Fruit fly (Drosophila melanogaster): ENCODE measurements around the gene CG6813.

CG6813 gene

DNA sequence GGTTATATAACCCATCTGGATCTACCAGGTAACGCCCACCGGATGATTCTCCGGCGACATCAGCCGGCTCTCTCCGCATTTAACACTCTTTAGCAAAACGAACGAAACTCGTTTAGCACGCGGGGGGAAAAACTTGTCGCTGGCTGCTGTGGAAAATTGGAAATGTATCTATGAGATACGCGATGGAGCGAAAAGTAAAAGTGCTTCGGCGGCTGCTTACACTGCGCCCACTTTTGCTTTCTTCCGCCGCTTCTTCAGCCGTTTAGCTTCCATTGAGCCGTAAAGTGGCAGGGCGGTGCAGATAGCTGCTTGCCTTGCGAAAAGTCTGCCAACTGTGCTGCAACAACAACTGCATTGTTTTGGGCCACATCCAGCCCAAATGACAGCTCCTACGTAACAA, 34.7 kb upstream of the CG6813 start:
- TF ChIP-seq h (optimal IDR thresholded peaks at IDR 0.05) (no peak), psq (optimal IDR thresholded peaks at IDR 0.05) (no peak), Myc (optimal IDR thresholded peaks at IDR 0.05) (no peak), ttk (optimal IDR thresholded peaks at IDR 0.05) (no peak), insv (optimal IDR thresholded peaks at IDR 0.05) (no peak), Sin3A (optimal IDR thresholded peaks at IDR 0.05) (no peak)

DNA sequence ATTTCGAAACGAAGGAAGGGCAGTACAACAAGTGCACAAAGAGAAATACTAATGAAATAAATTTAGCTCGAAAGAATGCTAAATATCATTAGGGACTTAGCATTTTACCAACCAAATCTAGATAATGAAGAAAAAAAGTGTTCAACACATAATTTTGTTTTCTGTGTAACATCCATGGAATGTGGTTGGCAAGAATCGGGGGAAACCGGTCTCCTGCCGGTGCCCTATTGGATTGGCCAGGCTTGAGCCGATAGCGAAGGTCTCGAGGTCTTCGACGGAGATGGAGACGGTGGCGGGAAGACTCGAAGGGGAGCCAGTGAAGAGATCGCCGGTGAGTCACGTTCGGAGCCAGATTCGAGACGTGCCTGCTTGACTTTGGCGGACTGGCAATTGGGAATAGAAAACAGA, 31.4 kb upstream of the CG6813 start:
- TF ChIP-seq Myc (optimal IDR thresholded peaks at IDR 0.05) (no peak), Sin3A (optimal IDR thresholded peaks at IDR 0.05) (no peak), insv (optimal IDR thresholded peaks at IDR 0.05) (no peak), psq (optimal IDR thresholded peaks at IDR 0.05) (no peak), ttk (optimal IDR thresholded peaks at IDR 0.05) (no peak), h (optimal IDR thresholded peaks at IDR 0.05) (no peak)

DNA sequence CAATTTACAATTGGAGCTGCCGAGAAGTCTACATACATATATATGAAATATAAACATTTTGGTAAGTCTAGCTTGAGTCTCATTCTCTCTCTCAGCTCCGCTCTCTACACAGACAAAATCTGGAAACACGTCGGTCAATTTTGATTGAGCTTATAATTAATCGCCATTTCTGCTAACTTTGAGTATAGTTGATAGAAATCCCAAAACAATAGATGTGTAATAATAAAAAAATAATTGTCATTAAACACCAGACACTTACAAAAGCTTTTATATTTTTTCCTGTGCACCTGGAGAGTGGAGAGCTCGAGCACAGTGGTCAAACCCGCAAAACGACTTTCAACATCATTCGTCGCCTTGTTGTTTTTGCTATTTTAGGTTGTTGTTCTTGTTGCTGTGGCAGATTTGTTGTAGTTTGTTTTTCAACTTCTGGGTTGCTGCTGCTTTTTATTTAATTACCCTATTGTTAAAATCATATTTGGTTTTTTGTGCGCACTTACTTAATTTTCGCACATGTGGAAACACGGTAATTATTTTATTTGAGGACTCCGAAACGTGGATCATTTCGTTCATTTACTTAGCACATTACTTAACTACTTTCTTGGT, 30.3 kb upstream of the CG6813 start:
- no peak for TF ChIP-seq Sin3A (optimal IDR thresholded peaks at IDR 0.05)
- no peak for TF ChIP-seq ttk (optimal IDR thresholded peaks at IDR 0.05)
- TF ChIP-seq h (optimal IDR thresholded peaks at IDR 0.05): no peak
- no peak for TF ChIP-seq insv (optimal IDR thresholded peaks at IDR 0.05)
- TF ChIP-seq psq (optimal IDR thresholded peaks at IDR 0.05): no peak
- TF ChIP-seq Myc (optimal IDR thresholded peaks at IDR 0.05): no peak

DNA sequence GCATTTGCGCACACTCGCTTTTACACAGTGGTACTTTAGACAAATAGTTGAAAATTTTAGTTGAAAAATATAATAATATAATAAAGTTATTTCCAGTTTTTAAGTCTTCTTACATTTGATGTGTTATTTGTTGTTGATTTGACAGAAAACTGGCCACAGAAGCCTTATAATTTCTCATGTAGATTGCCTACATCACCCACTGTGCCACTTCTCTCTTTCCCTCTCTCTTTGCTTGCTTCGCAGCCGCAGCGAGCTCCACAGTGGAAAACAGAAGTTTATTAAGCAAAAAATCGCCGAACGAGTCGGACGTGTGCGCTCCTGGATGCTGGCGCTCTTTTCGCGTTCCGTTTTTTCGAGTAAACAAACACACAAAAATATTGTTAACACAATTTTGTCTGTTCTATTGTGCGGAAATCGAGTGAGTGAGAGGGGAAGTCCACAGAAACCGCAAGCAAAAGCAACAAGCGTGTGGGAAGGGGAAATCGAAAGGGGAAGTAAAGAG, 29.5 kb upstream of the CG6813 start, which contains the start of gene CG42327:
Gene CG42327 (plus strand): TSS at position 277 of the 502 bp plus-strand sequence.
- no peak for TF ChIP-seq ttk (optimal IDR thresholded peaks at IDR 0.05)
- no peak for TF ChIP-seq h (optimal IDR thresholded peaks at IDR 0.05)
- no peak for TF ChIP-seq psq (optimal IDR thresholded peaks at IDR 0.05)
- no peak for TF ChIP-seq Myc (optimal IDR thresholded peaks at IDR 0.05)
- TF ChIP-seq Sin3A (optimal IDR thresholded peaks at IDR 0.05): no peak
- TF ChIP-seq insv (optimal IDR thresholded peaks at IDR 0.05): no peak

DNA sequence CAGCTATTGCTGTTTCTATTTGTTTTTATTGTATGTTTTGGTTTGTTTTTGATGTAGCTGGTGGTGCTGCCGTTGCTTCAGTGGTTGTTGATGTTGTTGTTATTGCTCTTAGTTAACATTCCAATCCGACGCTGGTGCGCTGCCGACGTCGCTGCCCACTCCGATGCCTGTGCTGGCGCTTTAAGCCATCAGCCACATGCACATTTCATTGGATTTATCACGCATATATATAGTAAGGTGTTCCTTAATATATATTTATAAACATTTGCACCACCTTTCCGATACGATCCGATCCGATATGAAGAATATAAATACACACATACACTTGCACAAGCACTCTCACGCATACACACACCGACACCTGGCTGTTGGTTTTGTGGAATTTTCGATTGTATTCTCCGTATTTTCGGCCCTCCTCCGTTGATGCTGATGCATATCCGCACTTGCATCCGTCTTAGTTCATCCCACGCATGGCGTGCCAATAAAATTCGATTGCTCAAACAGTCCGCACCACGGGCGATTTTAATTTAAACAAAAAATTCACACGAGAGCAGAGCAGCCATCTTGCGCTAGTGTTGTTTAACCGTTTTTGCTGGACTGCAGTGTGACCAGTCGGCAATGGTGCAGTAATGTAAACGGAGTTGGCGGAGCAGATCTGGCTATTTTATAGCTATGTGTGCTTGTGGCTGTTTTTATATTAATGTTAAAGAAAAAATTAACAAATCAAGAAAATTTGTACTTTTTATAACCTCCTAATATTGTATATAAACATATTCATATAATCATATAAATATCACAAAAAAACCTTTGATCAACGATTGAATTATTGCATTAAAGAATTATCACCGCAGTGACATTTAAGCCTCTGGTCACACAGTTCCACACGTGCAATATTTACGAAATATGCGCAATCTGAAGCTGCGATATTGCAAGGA, 23.9 kb upstream of the CG6813 start, which contains the start of the genes Csk and Elp1:
Gene Csk (minus strand): TSS at position 602 of the 935 bp plus-strand sequence.
Gene Elp1 (plus strand): TSS at position 867 of the 935 bp plus-strand sequence.
- no peak for TF ChIP-seq insv (optimal IDR thresholded peaks at IDR 0.05)

DNA sequence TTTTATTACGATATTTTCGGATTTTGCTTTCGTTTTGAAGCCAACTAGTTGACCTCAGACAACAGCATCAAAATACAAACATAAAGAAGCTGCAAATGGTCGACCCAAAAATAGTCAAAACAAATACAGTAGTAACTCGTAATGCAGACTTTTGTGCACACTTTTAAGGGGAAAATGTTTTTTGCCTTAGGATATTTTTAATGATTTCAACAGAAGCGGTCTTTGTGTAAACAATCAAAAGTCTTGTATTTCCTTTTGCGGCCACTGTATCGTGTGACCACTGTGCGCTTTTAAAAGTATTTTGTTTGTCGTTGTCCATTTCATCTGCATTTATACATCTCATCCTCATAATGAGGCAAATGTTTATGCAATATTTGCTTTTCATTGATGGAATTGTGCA, 23.0 kb upstream of the CG6813 start:
- TF ChIP-seq Myc (optimal IDR thresholded peaks at IDR 0.05) (no peak), insv (optimal IDR thresholded peaks at IDR 0.05) (no peak), psq (optimal IDR thresholded peaks at IDR 0.05) (no peak), h (optimal IDR thresholded peaks at IDR 0.05) (no peak), Sin3A (optimal IDR thresholded peaks at IDR 0.05) (no peak), ttk (optimal IDR thresholded peaks at IDR 0.05) (no peak)

DNA sequence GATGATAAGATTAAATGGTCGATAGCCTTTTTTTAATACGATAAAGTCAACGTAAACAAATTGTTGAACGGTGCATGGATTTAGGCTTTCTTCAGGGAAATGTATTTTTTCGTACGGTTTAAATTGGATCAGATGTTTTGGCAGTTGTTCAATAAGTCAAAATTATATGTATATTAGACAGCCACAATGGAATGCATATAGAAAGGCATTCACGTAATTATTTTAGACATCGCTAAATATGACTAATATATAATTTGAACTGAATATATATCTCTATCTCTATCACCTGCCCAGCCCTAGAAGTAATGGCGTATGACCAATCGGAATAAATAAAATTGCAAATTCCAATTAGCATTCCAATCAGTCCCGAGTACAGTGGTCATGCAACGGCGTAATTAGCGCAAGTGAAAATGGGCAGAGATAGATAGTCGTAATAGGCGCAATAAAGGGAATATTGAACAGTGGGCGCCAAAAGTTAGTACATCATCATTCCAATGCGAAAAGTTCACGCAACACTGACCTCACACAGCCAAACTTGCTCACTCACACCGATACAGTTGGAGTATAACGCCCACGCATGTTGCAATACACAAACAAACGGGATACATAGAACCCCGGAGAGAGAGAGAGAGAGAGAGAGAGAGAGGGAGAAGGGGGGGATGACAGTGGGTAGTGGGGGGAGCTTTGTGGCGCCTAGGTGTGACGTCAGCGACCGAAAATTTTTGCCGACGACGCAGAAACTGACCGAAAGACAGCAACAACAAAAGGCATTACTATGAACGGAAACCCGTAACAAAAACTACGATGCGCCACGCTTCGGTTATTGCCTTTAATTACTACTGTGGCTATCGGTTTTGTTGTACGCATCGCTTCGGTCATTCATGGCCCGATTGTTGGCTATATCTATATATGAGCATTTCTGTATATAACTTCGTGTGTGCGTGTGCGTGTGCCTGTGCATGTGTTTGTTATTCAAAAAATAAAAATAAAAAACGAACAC, 22.2 kb upstream of the CG6813 start:
- no peak for TF ChIP-seq ttk (optimal IDR thresholded peaks at IDR 0.05)
- TF ChIP-seq psq (optimal IDR thresholded peaks at IDR 0.05): no peak
- no peak for TF ChIP-seq insv (optimal IDR thresholded peaks at IDR 0.05)
- no peak for TF ChIP-seq h (optimal IDR thresholded peaks at IDR 0.05)
- TF ChIP-seq Sin3A (optimal IDR thresholded peaks at IDR 0.05): no peak
- no peak for TF ChIP-seq Myc (optimal IDR thresholded peaks at IDR 0.05)

DNA sequence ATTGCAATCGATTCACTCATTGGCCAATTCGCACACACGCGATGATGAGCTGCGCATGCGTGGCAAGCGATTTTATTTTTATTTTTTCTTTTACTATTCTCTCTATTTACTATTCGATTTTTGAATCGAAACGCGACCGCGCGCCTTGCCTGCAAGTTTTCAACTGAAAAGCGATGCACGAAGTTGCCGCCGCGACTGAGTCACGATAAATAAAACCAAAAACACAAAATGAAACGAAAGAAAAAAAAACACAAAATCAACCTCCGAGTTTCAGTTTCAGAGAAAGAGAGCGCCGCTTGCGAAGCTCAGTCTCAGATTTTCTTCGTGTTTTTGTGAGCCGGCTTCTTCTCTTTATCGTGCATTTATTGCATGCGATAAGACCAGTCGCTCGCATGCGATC, 20.4 kb upstream of the CG6813 start:
- no peak for TF ChIP-seq h (optimal IDR thresholded peaks at IDR 0.05)
- no peak for TF ChIP-seq Myc (optimal IDR thresholded peaks at IDR 0.05)
- no peak for TF ChIP-seq psq (optimal IDR thresholded peaks at IDR 0.05)
- no peak for TF ChIP-seq ttk (optimal IDR thresholded peaks at IDR 0.05)
- no peak for TF ChIP-seq insv (optimal IDR thresholded peaks at IDR 0.05)
- no peak for TF ChIP-seq Sin3A (optimal IDR thresholded peaks at IDR 0.05)

DNA sequence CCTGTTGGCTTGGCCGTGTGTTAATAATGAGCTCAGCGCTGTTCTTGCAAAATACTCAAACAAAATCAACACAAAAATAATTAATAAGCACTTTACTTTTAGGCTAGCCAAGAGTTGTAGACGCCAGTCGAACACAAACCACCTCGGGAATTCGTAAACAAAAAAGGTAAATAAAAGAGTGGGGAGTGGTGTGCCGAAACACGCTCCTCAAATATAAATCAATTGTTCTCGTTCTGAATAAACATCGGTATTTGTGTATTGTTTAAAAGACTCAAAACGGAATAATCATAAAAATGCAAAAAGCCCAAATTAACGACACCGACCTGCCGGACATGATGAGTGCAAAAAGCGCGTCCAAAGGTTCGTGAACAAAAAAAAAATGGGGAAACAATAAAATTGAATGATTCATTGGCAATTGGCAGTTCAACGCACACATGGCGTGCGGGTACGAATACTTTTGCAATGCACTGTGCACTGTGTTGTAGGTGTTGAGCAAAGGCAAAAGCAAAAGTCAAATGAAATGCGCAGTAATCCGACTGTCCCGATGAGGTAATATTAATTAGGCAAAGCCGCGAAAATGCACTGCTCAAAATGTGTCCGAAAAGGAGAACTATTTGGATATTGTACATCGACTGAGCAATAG, 13.6 kb upstream of the CG6813 start:
- TF ChIP-seq insv (optimal IDR thresholded peaks at IDR 0.05) (no peak), Myc (optimal IDR thresholded peaks at IDR 0.05) (no peak), ttk (optimal IDR thresholded peaks at IDR 0.05) (no peak), Sin3A (optimal IDR thresholded peaks at IDR 0.05) (no peak), psq (optimal IDR thresholded peaks at IDR 0.05) (no peak), h (optimal IDR thresholded peaks at IDR 0.05) (no peak)

DNA sequence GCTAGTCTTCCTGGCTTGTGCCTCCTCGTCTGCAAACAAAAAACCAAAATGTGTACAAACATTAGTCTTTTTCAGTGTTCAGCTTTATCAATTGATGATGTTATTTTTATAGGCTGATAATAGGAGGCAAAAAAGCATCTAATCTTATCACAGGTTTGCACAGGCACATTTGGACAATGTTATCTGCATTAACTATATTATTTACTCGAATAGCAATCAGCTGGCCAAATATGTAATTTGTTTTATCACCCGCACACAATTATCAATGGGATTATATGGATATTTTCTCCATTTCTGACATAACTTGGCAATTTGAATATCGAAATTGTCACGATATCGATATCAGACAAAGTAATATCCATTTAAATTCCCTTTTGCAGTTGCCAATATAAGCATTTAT, 11.1 kb upstream of the CG6813 start:
- TF ChIP-seq ttk (optimal IDR thresholded peaks at IDR 0.05) (no peak), insv (optimal IDR thresholded peaks at IDR 0.05) (no peak), Sin3A (optimal IDR thresholded peaks at IDR 0.05) (no peak), h (optimal IDR thresholded peaks at IDR 0.05) (no peak), Myc (optimal IDR thresholded peaks at IDR 0.05) (no peak), psq (optimal IDR thresholded peaks at IDR 0.05) (no peak)
